Worm (Caenorhabditis elegans) whole organism, midembryonic: Measurements from ENCODE around the gene H06A10.1.

ENCODE experiments used
- T22C8.4 ChIP-seq: fragments of 200-800 bp; sonication (Bioruptor generic); IDR thresholded peaks from 2 replicates; pipeline ENCODE4 v1.3.6; 2022; ENCODE audit warnings: missing genetic modification characterization, missing compliant biosample characterization
- cog-1 ChIP-seq: sonication (generic microtip); optimal IDR thresholded peaks from 2 replicates; lab custom pipeline; 2016; ENCODE audit warnings: missing genetic modification characterization, missing compliant biosample characterization
- flt-1 ChIP-seq: fragments of 200-800 bp; sonication (Bioruptor generic); IDR thresholded peaks from 2 replicates; pipeline ENCODE4 v1.3.6; 2022; ENCODE audit warnings: missing genetic modification characterization, missing compliant biosample characterization
- klf-2 ChIP-seq: fragments of 200-800 bp; sonication (Bioruptor generic); conservative IDR thresholded peaks from 2 replicates; pipeline ENCODE4 v1.3.6; 2022; ENCODE audit warnings: missing genetic modification reagents, missing genetic modification characterization, missing compliant biosample characterization
- med-1 ChIP-seq: sonication (generic microtip); optimal IDR thresholded peaks from 2 replicates; lab custom pipeline; 2017; ENCODE audit warnings: missing genetic modification characterization, mild to moderate bottlenecking, missing compliant biosample characterization, antibody characterized with exemption, missing genetic modification reagents; ENCODE audit not compliant: insufficient read depth
- ref-1 ChIP-seq: fragments of 200-800 bp; sonication (Bioruptor generic); conservative IDR thresholded peaks from 2 replicates; pipeline ENCODE4 v1.3.6; 2022; ENCODE audit warnings: missing genetic modification reagents, missing genetic modification characterization, missing compliant biosample characterization
- tab-1 ChIP-seq: fragments of 200-800 bp; sonication (Bioruptor generic); IDR thresholded peaks from 2 replicates; pipeline ENCODE4 v1.3.6; 2022; ENCODE audit warnings: missing genetic modification characterization, missing compliant biosample characterization
- ztf-23 ChIP-seq: fragments of 200-800 bp; sonication (Bioruptor generic); IDR thresholded peaks from 2 replicates; pipeline ENCODE4 v1.3.6; 2022; ENCODE audit warnings: missing genetic modification reagents, missing genetic modification characterization, missing compliant biosample characterization
- ztf-29 ChIP-seq: fragments of 200-800 bp; sonication (Bioruptor generic); IDR thresholded peaks from 2 replicates; pipeline ENCODE4 v1.3.6; 2022; ENCODE audit warnings: missing genetic modification reagents, missing genetic modification characterization, missing compliant biosample characterization

ce11 chrX:13484813-13485212 is 22.5 kb upstream of the H06A10.1 start, which contains the start of gene srd-51:
- TF ChIP-seq ztf-29 (GFP tag; lab: Robert Waterston, UW) (no peak), flt-1 (GFP tag; lab: Robert Waterston, UW) (no peak), T22C8.4 (no peak), ref-1 (GFP tag; lab: Robert Waterston, UW) (no peak), cog-1 (tag; lab: Kevin White, UChicago) (no peak), klf-2 (GFP tag; lab: Robert Waterston, UW) (no peak), tab-1 (GFP tag; lab: Robert Waterston, UW) (no peak), med-1 (no peak), ztf-23 (GFP tag; lab: Robert Waterston, UW) (no peak)
